Fruit fly (Drosophila melanogaster) whole organism, embryonic: ENCODE measurements around the gene CG2663.

ENCODE experiments used
- Atf3 ChIP-seq: fragments of 200-800 bp; sonication (Bioruptor generic); optimal IDR thresholded peaks from 3 replicates; lab custom pipeline; 2016; ENCODE audit warnings: missing biosample characterization, missing genetic modification characterization
- CG10366 ChIP-seq: fragments of 200-800 bp; sonication (Bioruptor generic); IDR thresholded peaks from 2 replicates; pipeline ENCODE4 v1.3.6; 2022; ENCODE audit warnings: missing biosample characterization, missing genetic modification characterization
- CG12071 ChIP-seq: fragments of 200-800 bp; sonication (Bioruptor generic); optimal IDR thresholded peaks from 3 replicates; lab custom pipeline; 2018; ENCODE audit warnings: missing biosample characterization, mild to moderate bottlenecking, missing genetic modification characterization
- CG12104 ChIP-seq: fragments of 200-800 bp; sonication (Bioruptor generic); optimal IDR thresholded peaks from 3 replicates; lab custom pipeline; 2016; ENCODE audit warnings: missing biosample characterization, missing genetic modification characterization
- CG17802 ChIP-seq: fragments of 200-800 bp; sonication (Bioruptor generic); optimal IDR thresholded peaks from 2 replicates; lab custom pipeline; 2018; ENCODE audit warnings: missing biosample characterization, mild to moderate bottlenecking, missing genetic modification characterization, moderate library complexity
- CG2120 ChIP-seq: fragments of 200-800 bp; sonication (Bioruptor generic); optimal IDR thresholded peaks from 3 replicates; lab custom pipeline; 2016; ENCODE audit warnings: missing biosample characterization, missing genetic modification characterization
- CG2712 ChIP-seq: fragments of 200-800 bp; optimal IDR thresholded peaks from 3 replicates; lab custom pipeline; 2019; ENCODE audit warnings: missing biosample characterization, mild to moderate bottlenecking, missing genetic modification characterization, moderate library complexity
- CG34422 ChIP-seq: fragments of 200-800 bp; sonication (Bioruptor generic); IDR thresholded peaks from 3 replicates; pipeline ENCODE4 v1.3.6; 2022; ENCODE audit warnings: missing biosample characterization, missing genetic modification characterization
- CG9609 ChIP-seq: fragments of 200-800 bp; sonication (Bioruptor generic); optimal IDR thresholded peaks from 3 replicates; lab custom pipeline; 2016; ENCODE audit warnings: missing biosample characterization, missing genetic modification characterization
- Fer3 ChIP-seq: fragments of 200-800 bp; sonication (Bioruptor generic); optimal IDR thresholded peaks from 2 replicates; lab custom pipeline; 2018; ENCODE audit warnings: missing biosample characterization, mild to moderate bottlenecking, missing genetic modification characterization, moderate library complexity
- Hand ChIP-seq: fragments of 200-800 bp; sonication (Bioruptor generic); optimal IDR thresholded peaks from 2 replicates; lab custom pipeline; 2017; ENCODE audit warnings: mild to moderate bottlenecking, missing biosample characterization, missing genetic modification reagents, missing genetic modification characterization
- MBD-R2 ChIP-seq: fragments of 200-800 bp; sonication (Bioruptor generic); IDR thresholded peaks from 2 replicates; pipeline ENCODE4 v1.3.6; 2022; ENCODE audit warnings: missing biosample characterization, missing genetic modification characterization
- bsh ChIP-seq, 2 experiments: fragments of 200-800 bp; sonication (Bioruptor generic); optimal IDR thresholded peaks; 2 replicates each; lab custom pipeline; 2017 to 2018; ENCODE audit warnings: mild to moderate bottlenecking in 2 of 2, missing biosample characterization in 2 of 2, missing genetic modification characterization in 2 of 2, moderate library complexity in 1 of 2
- maf-S ChIP-seq: fragments of 200-800 bp; sonication (Bioruptor generic); optimal IDR thresholded peaks from 2 replicates; lab custom pipeline; 2016; ENCODE audit warnings: missing biosample characterization, missing genetic modification characterization
- nerfin-1 ChIP-seq: fragments of 200-800 bp; sonication (Bioruptor generic); optimal IDR thresholded peaks from 3 replicates; lab custom pipeline; 2019; ENCODE audit warnings: missing biosample characterization, mild to moderate bottlenecking, missing genetic modification characterization, moderate library complexity
- ranshi ChIP-seq: fragments of 200-800 bp; sonication (Bioruptor generic); IDR thresholded peaks from 2 replicates; pipeline ENCODE4 v1.3.6; 2022; ENCODE audit warnings: missing biosample characterization, missing genetic modification characterization

Gene CG2663

dm6 chr3R:5354373-5355134 lies 49.4 kb downstream of the CG2663 start, which contains the start of the genes CG11999 and CG1161 (continued):
- peak; percentile 69 for TF ChIP-seq nerfin-1 (tag; lab: Kevin White, UChicago)
- no peak for TF ChIP-seq maf-S
- TF ChIP-seq CG2712 (tag; lab: Kevin White, UChicago), result peak; percentile 47
- no peak for TF ChIP-seq Atf3 (GFP tag; lab: Kevin White, UChicago)
- no peak for TF ChIP-seq CG17802 (tag; lab: Kevin White, UChicago)
- TF ChIP-seq bsh (GFP tag; optimal IDR thresholded peaks at IDR 0.05; lab: Kevin White, UChicago), result no peak
- TF ChIP-seq CG2120 (GFP tag; lab: Kevin White, UChicago), result peak; percentile 40
- no peak for TF ChIP-seq Fer3
- no peak for TF ChIP-seq Hand (GFP tag; lab: Kevin White, UChicago)
- no peak for TF ChIP-seq CG12104 (GFP tag; lab: Kevin White, UChicago)
- TF ChIP-seq ranshi (GFP tag; lab: Robert Waterston, UW), result no peak
- TF ChIP-seq CG12071 (GFP tag; lab: Kevin White, UChicago), result no peak
- 0 out of 3 replicates have a peak, but pooled peaks have one; percentile 24 for TF ChIP-seq CG34422
- no peak for TF ChIP-seq CG10366 (GFP tag; lab: Robert Waterston, UW)
- no peak for TF ChIP-seq CG9609
- peak; percentile 59 for TF ChIP-seq MBD-R2 (GFP tag; lab: Robert Waterston, UW)
